Worm (Caenorhabditis elegans) whole organism, L3 larva: ENCODE results near the gene D1086.8.

Experiments
- R02D3.7 ChIP-seq: fragments of 150-350 bp; optimal IDR thresholded peaks from 2 replicates; lab custom pipeline; 2014; ENCODE audit warnings: missing biosample characterization, missing genetic modification characterization
- ZK546.5 ChIP-seq: sonication (generic microtip); optimal IDR thresholded peaks from 2 replicates; lab custom pipeline; 2017; ENCODE audit warnings: missing biosample characterization, missing genetic modification characterization
- ceh-82 ChIP-seq: fragments of 150-350 bp; optimal IDR thresholded peaks from 2 replicates; lab custom pipeline; 2014; ENCODE audit warnings: missing biosample characterization, missing genetic modification characterization
- daf-12 ChIP-seq: fragments of 150-350 bp; optimal IDR thresholded peaks from 2 replicates; lab custom pipeline; 2014; ENCODE audit warnings: missing biosample characterization, missing genetic modification reagents, missing genetic modification characterization
- elt-2 ChIP-seq: sonication (generic microtip); optimal IDR thresholded peaks from 2 replicates; lab custom pipeline; 2016; ENCODE audit warnings: missing genetic modification reagents, mild to moderate bottlenecking, missing genetic modification characterization, missing compliant biosample characterization
- nhr-23 ChIP-seq: fragments of 150-350 bp; optimal IDR thresholded peaks from 2 replicates; lab custom pipeline; 2014; ENCODE audit warnings: missing biosample characterization, missing genetic modification reagents, missing genetic modification characterization
- nhr-237 ChIP-seq: fragments of 150-350 bp; optimal IDR thresholded peaks from 2 replicates; lab custom pipeline; 2014; ENCODE audit warnings: missing biosample characterization, missing genetic modification characterization
- pha-4 ChIP-seq: fragments of 150-350 bp; optimal IDR thresholded peaks from 2 replicates; lab custom pipeline; 2014; ENCODE audit warnings: missing biosample characterization, missing genetic modification reagents, missing genetic modification characterization
- snpc-4 ChIP-seq: fragments of 150-350 bp; optimal IDR thresholded peaks from 2 replicates; lab custom pipeline; 2014; ENCODE audit warnings: missing biosample characterization, missing genetic modification characterization
- unc-62 ChIP-seq: fragments of 150-350 bp; sonication (generic microtip); optimal IDR thresholded peaks from 4 replicates; lab custom pipeline; 2014; ENCODE audit warnings: missing biosample characterization, missing genetic modification reagents, missing genetic modification characterization
- ztf-11 ChIP-seq: fragments of 150-350 bp; optimal IDR thresholded peaks from 2 replicates; lab custom pipeline; 2014; ENCODE audit warnings: missing biosample characterization, missing genetic modification characterization

- TF ChIP-seq ZK546.5 (tag; lab: Kevin White, UChicago) (no peak), elt-2 (no peak), nhr-237 (tag; lab: Kevin White, UChicago) (no peak), unc-62 (no peak), pha-4 (tag; lab: Kevin White, UChicago) (no peak), ceh-82 (tag; lab: Kevin White, UChicago) (no peak), R02D3.7 (tag; lab: Kevin White, UChicago) (no peak), nhr-23 (tag; lab: Kevin White, UChicago) (no peak), ztf-11 (no peak), daf-12 (tag; lab: Kevin White, UChicago) (no peak), snpc-4 (tag; lab: Kevin White, UChicago) (no peak)
Observed at ce11 chrV:14057540-14057939, 36.4 kb upstream of the D1086.8 start, which contains the start of gene F58D12.3.
